Fruit fly (Drosophila melanogaster): Measurements from ENCODE around the gene Ssb-c31a.

Gene Ssb-c31a

DNA sequence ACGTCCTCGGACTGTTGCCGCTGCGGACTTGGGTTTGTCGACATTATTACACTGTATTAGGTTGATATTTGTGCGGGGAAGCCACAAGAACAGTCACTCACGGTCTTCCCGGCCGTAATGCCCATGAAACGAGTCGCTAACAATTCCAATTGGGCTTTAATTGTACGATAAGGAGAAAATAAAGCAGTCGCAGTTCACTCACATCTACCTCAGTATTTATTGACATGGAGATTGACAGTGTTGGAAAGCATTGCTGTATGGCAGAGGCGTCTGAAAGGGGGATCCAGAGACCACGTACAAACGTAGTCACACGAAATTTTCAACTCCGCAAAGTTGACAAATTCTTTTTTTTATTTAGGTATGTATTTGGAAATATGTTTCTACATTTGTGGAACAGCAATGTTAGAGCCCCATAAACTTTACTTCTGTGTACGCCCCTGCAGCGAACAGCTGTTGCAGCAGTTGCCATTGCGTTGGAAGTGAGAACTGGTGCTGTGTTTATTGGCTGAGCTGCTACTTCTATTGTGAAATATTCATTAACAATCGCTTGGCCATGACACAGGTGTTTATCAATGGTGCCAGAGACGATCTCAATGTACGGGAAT lies 1.6 kb downstream of the Ssb-c31a start, which contains the start of the genes CG8372 and CG8360 (continued):
- TF ChIP-seq D19A (tag; optimal IDR thresholded peaks at IDR 0.05), result peak; percentile 93
- peak; percentile 99 for TF ChIP-seq bcd (GFP tag; optimal IDR thresholded peaks at IDR 0.05)
- peak; percentile 98 for TF ChIP-seq Taf1 (GFP tag; IDR thresholded peaks at IDR 0.05)
- peak; percentile 93 for TF ChIP-seq MESR4 (GFP tag; optimal IDR thresholded peaks at IDR 0.05)
- peak; percentile 99 for TF ChIP-seq CG12659 (GFP tag; optimal IDR thresholded peaks at IDR 0.05)
- TF ChIP-seq yki (optimal IDR thresholded peaks at IDR 0.05), result no peak
- TF ChIP-seq Sry-δ (GFP tag; optimal IDR thresholded peaks at IDR 0.05), result peak; percentile 85
- TF ChIP-seq tx (GFP tag; optimal IDR thresholded peaks at IDR 0.05), result peak; percentile 99
- peak; percentile 94 for TF ChIP-seq ac (GFP tag; optimal IDR thresholded peaks at IDR 0.05)
- peak; percentile 99 for TF ChIP-seq sens-2 (GFP tag; IDR thresholded peaks at IDR 0.05)
- TF ChIP-seq tio (GFP tag; optimal IDR thresholded peaks at IDR 0.05), result peak; percentile 98
- TF ChIP-seq insv (GFP tag; optimal IDR thresholded peaks at IDR 0.05), result peak; percentile 61 to 77
- peak; percentile 99 for TF ChIP-seq Aef1 (GFP tag; IDR thresholded peaks at IDR 0.05)
- TF ChIP-seq CG14710 (tag; optimal IDR thresholded peaks at IDR 0.05), result peak; percentile 97
- TF ChIP-seq CG3281 (GFP tag; optimal IDR thresholded peaks at IDR 0.05), result peak; percentile 98
- peak; percentile 95 for TF ChIP-seq ewg (GFP tag; optimal IDR thresholded peaks at IDR 0.05)
- TF ChIP-seq Deaf1 (tag; optimal IDR thresholded peaks at IDR 0.05), result peak; percentile 84
- TF ChIP-seq Nf-YB (GFP tag; optimal IDR thresholded peaks at IDR 0.05), result peak; percentile 88
- TF ChIP-seq vnd (GFP tag; IDR thresholded peaks at IDR 0.05; ENCODE audit: partially characterized antibody), result no peak
- peak; percentile 99 for TF ChIP-seq CG11723 (GFP tag; optimal IDR thresholded peaks at IDR 0.05)
- TF ChIP-seq Hr3 (GFP tag; optimal IDR thresholded peaks at IDR 0.05), result peak; percentile 99
- TF ChIP-seq rib (GFP tag; IDR thresholded peaks at IDR 0.05), result peak; percentile 99
- TF ChIP-seq lov (optimal IDR thresholded peaks at IDR 0.05), result no peak
- TF ChIP-seq lov (GFP tag; IDR thresholded peaks at IDR 0.05), result peak; percentile 99
- peak; percentile 99 for TF ChIP-seq nau (GFP tag; optimal IDR thresholded peaks at IDR 0.05)
- peak; percentile 99 for TF ChIP-seq CG7372 (GFP tag; IDR thresholded peaks at IDR 0.05)
- TF ChIP-seq Rfx (GFP tag; IDR thresholded peaks at IDR 0.05), result peak; percentile 100
- TF ChIP-seq tin (GFP tag; optimal IDR thresholded peaks at IDR 0.05), result peak; percentile 99
- peak; percentile 99 for TF ChIP-seq so (GFP tag; IDR thresholded peaks at IDR 0.05)
- TF ChIP-seq chinmo (GFP tag; IDR thresholded peaks at IDR 0.05; ENCODE audit: partially characterized antibody), result 0 out of 4 replicates have a peak, but pooled peaks have one; percentile 73
- TF ChIP-seq gsb-n (tag; optimal IDR thresholded peaks at IDR 0.05), result peak; percentile 95
- TF ChIP-seq CG17186 (GFP tag; optimal IDR thresholded peaks at IDR 0.05), result peak; percentile 95
- TF ChIP-seq peb (GFP tag; IDR thresholded peaks at IDR 0.05), result peak; percentile 99
- peak; percentile 58 for TF ChIP-seq BEAF-32 (GFP tag; optimal IDR thresholded peaks at IDR 0.05)
- TF ChIP-seq Pdp1 (GFP tag; optimal IDR thresholded peaks at IDR 0.05), result peak; percentile 98 to 99
- peak; percentile 99 for TF ChIP-seq CG1602 (GFP tag; optimal IDR thresholded peaks at IDR 0.05)
- peak; percentile 99 for TF ChIP-seq CG17359 (tag; optimal IDR thresholded peaks at IDR 0.05)
- TF ChIP-seq CG5953 (GFP tag; IDR thresholded peaks at IDR 0.05), result peak; percentile 98
- TF ChIP-seq pnt (GFP tag; optimal IDR thresholded peaks at IDR 0.05), result peak; percentile 99
- peak; percentile 97 for TF ChIP-seq Hmx (GFP tag; optimal IDR thresholded peaks at IDR 0.05)
- TF ChIP-seq Stat92E (GFP tag; optimal IDR thresholded peaks at IDR 0.05), result peak in 1 of 3 experiments; percentile 91
- peak; percentile 99 for TF ChIP-seq CG12071 (GFP tag; optimal IDR thresholded peaks at IDR 0.05)
- peak; percentile 98 for TF ChIP-seq ATbp (GFP tag; optimal IDR thresholded peaks at IDR 0.05)
- TF ChIP-seq Hmr (GFP tag; optimal IDR thresholded peaks at IDR 0.05), result peak; percentile 99
- TF ChIP-seq eyg (GFP tag; optimal IDR thresholded peaks at IDR 0.05), result peak; percentile 99
- peak; percentile 95 for TF ChIP-seq ash1 (GFP tag; optimal IDR thresholded peaks at IDR 0.05)
- TF ChIP-seq Side (GFP tag; optimal IDR thresholded peaks at IDR 0.05), result peak; percentile 99
- peak; percentile 90 for TF ChIP-seq CG4360 (GFP tag; IDR thresholded peaks at IDR 0.05)
- peak; percentile 98 for TF ChIP-seq Dek (tag; optimal IDR thresholded peaks at IDR 0.05)
- peak; percentile 99 for TF ChIP-seq corto (GFP tag; optimal IDR thresholded peaks at IDR 0.05)

Measured in whole organism, embryonic.